Worm (Caenorhabditis elegans): ENCODE measurements around the gene Y110A2AL.2.

ce11 chrII:2832539-2832938, 35.3 kb upstream of the Y110A2AL.2 start:
- TF ChIP-seq tbx-7 (tag; optimal IDR thresholded peaks at IDR 0.05) (no peak), pha-4 (tag; optimal IDR thresholded peaks at IDR 0.05) (no peak), ama-1 (optimal IDR thresholded peaks at IDR 0.05) (no peak), tbx-2 (tag; optimal IDR thresholded peaks at IDR 0.05) (no peak), che-1 (tag; optimal IDR thresholded peaks at IDR 0.05) (no peak), sdc-2 (tag; optimal IDR thresholded peaks at IDR 0.05) (no peak), mec-3 (tag; optimal IDR thresholded peaks at IDR 0.05; ENCODE audit: borderline replicate concordance) (no peak), F13H6.1 (tag; optimal IDR thresholded peaks at IDR 0.05) (no peak), nfya-1 (tag; optimal IDR thresholded peaks at IDR 0.05) (no peak), pqm-1 (tag; optimal IDR thresholded peaks at IDR 0.05) (no peak)

Measured in whole organism, late embryonic.